Fruit fly (Drosophila melanogaster): ENCODE measurements around the gene Trmt112.

Trmt112 gene

dm6 chr3L:21223268-21223667 is 6.6 kb upstream of the Trmt112 start (continued):
- TF ChIP-seq CG10366 (GFP tag; IDR thresholded peaks at IDR 0.05): peak; percentile 30; the same call in 1 of the 2 replicates
- no peak for TF ChIP-seq CG31365 (tag; optimal IDR thresholded peaks at IDR 0.05)
- TF ChIP-seq Hmx (GFP tag; optimal IDR thresholded peaks at IDR 0.05): no peak
- TF ChIP-seq maf-S (GFP tag; optimal IDR thresholded peaks at IDR 0.05): no peak
- peak; percentile 46 for TF ChIP-seq Sox102F (GFP tag; optimal IDR thresholded peaks at IDR 0.05)
- TF ChIP-seq Ets65A (GFP tag): no peak
- TF ChIP-seq CG13424 (tag; optimal IDR thresholded peaks at IDR 0.05): peak; percentile 15
- TF ChIP-seq CTCF (GFP tag; optimal IDR thresholded peaks at IDR 0.05): no peak
- peak; percentile 1 for TF ChIP-seq CG17829 (tag; optimal IDR thresholded peaks at IDR 0.05)
- no peak for TF ChIP-seq CG30403 (GFP tag; optimal IDR thresholded peaks at IDR 0.05)
- peak; percentile 28; the same call in 1 of the 2 replicates for TF ChIP-seq CG31441 (GFP tag; IDR thresholded peaks at IDR 0.05)
- no peak for TF ChIP-seq CG13123 (GFP tag; optimal IDR thresholded peaks at IDR 0.05)
- 0 out of 3 replicates have a peak, but pooled peaks have one; percentile 18 for TF ChIP-seq CG17361 (GFP tag; IDR thresholded peaks at IDR 0.05)
- TF ChIP-seq CG18476 (GFP tag; optimal IDR thresholded peaks at IDR 0.05): no peak
- TF ChIP-seq dimm (GFP tag; IDR thresholded peaks at IDR 0.05): no peak
- TF ChIP-seq CG4360 (GFP tag; IDR thresholded peaks at IDR 0.05): no peak
- peak; percentile 22 for TF ChIP-seq Xbp1 (GFP tag; optimal IDR thresholded peaks at IDR 0.05)
- TF ChIP-seq Gug (GFP tag; IDR thresholded peaks at IDR 0.05): no peak
- no peak for TF ChIP-seq Hand (GFP tag; optimal IDR thresholded peaks at IDR 0.05)
- TF ChIP-seq exex (tag; optimal IDR thresholded peaks at IDR 0.05): no peak
- no peak for TF ChIP-seq CG12299 (tag; optimal IDR thresholded peaks at IDR 0.05)
- TF ChIP-seq unc-4 (GFP tag; IDR thresholded peaks at IDR 0.05; ENCODE audit: partially characterized antibody): no peak
- no peak for TF ChIP-seq CG16815 (GFP tag; optimal IDR thresholded peaks at IDR 0.05)
- TF ChIP-seq Nf-YC (tag; optimal IDR thresholded peaks at IDR 0.05): no peak
- TF ChIP-seq CG12071 (GFP tag; optimal IDR thresholded peaks at IDR 0.05): no peak
- no peak for TF ChIP-seq CG4617 (GFP tag; optimal IDR thresholded peaks at IDR 0.05; ENCODE audit: borderline replicate concordance)
- TF ChIP-seq Hey (tag; optimal IDR thresholded peaks at IDR 0.05): no peak
- TF ChIP-seq H15 (GFP tag; IDR thresholded peaks at IDR 0.05): no peak
- TF ChIP-seq CG13296 (GFP tag; optimal IDR thresholded peaks at IDR 0.05): no peak
- TF ChIP-seq slbo (GFP tag; IDR thresholded peaks at IDR 0.05): no peak
- peak; percentile 35 for TF ChIP-seq Blimp-1 (GFP tag; optimal IDR thresholded peaks at IDR 0.05)
- TF ChIP-seq tup (GFP tag; optimal IDR thresholded peaks at IDR 0.05): no peak
- TF ChIP-seq CG14860 (GFP tag; IDR thresholded peaks at IDR 0.05; ENCODE audit: partially characterized antibody): no peak
- no peak for TF ChIP-seq CG8359 (GFP tag; optimal IDR thresholded peaks at IDR 0.05; ENCODE audit: borderline replicate concordance)
- TF ChIP-seq CG12769 (tag; optimal IDR thresholded peaks at IDR 0.05): peak; percentile 21
- no peak for TF ChIP-seq fru (optimal IDR thresholded peaks at IDR 0.05)
- TF ChIP-seq Spps (tag; optimal IDR thresholded peaks at IDR 0.05): no peak

dm6 chr3L:21220100-21220499 is 3.5 kb upstream of the Trmt112 start, which contains the start of gene CG43219:
Gene CG43219 (plus strand): TSS chr3L:21220400.
- TF ChIP-seq CG32772 (GFP tag; IDR thresholded peaks at IDR 0.05) (0 out of 2 replicates have a peak, but pooled peaks have one; percentile 7), mirr (GFP tag; optimal IDR thresholded peaks at IDR 0.05) (no peak), Optix (GFP tag; IDR thresholded peaks at IDR 0.05) (0 out of 3 replicates have a peak, but pooled peaks have one; percentile 6), Ets65A (GFP tag) (peak; percentile 28), CG3726 (GFP tag; IDR thresholded peaks at IDR 0.05) (0 out of 3 replicates have a peak, but pooled peaks have one; percentile 49), CG42726 (GFP tag; IDR thresholded peaks at IDR 0.05; ENCODE audit: partially characterized antibody) (no peak)
